Worm (Caenorhabditis elegans) whole organism, midembryonic: ENCODE data around the gene ZK757.1.

Source experiments
- flt-1 ChIP-seq: fragments of 200-800 bp; sonication (Bioruptor generic); IDR thresholded peaks from 2 replicates; pipeline ENCODE4 v1.3.6; 2022; ENCODE audit warnings: missing genetic modification characterization, missing compliant biosample characterization
- med-1 ChIP-seq: sonication (generic microtip); optimal IDR thresholded peaks from 2 replicates; lab custom pipeline; 2017; ENCODE audit warnings: missing genetic modification characterization, mild to moderate bottlenecking, missing compliant biosample characterization, antibody characterized with exemption, missing genetic modification reagents; ENCODE audit not compliant: insufficient read depth
- tab-1 ChIP-seq: fragments of 200-800 bp; sonication (Bioruptor generic); IDR thresholded peaks from 2 replicates; pipeline ENCODE4 v1.3.6; 2022; ENCODE audit warnings: missing genetic modification characterization, missing compliant biosample characterization

DNA sequence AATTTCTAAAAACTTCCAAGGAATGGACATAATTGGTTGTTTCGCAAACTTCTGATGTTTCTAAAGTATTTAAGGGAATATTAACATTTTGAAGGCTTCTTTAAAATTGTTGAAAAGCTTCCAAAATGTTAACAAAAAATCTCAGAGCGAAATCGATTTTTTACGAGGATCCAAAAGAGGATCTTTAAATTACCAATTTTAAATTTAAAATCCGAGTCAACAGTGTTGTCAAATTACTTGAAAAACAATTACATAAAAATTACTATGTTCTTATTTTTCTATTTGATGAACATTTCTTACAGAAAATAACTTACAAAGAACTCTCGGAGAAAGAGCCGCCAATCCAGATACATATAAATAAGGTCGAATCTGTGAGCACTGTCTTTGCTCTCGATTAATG is 6.0 kb upstream of the ZK757.1 start, which contains the start of gene ZK757.10:
- TF ChIP-seq tab-1 (GFP tag; lab: Robert Waterston, UW) = no peak
- no peak for TF ChIP-seq med-1 (GFP tag; lab: Kevin White, UChicago)
- TF ChIP-seq flt-1 (GFP tag; lab: Robert Waterston, UW) = no peak
